Worm (Caenorhabditis elegans) whole organism, L4 larva: Measurements from ENCODE around the gene gpdh-2.

Experiments used
- F10B5.3 ChIP-seq: sonication (generic microtip); optimal IDR thresholded peaks from 2 replicates; lab custom pipeline; 2016; ENCODE audit warnings: mild to moderate bottlenecking, missing genetic modification characterization, missing compliant biosample characterization
- F49E8.2 ChIP-seq: sonication (generic microtip); optimal IDR thresholded peaks from 2 replicates; lab custom pipeline; 2016; ENCODE audit warnings: missing compliant biosample characterization, mild to moderate bottlenecking, missing genetic modification characterization, borderline replicate concordance
- T20F7.1 ChIP-seq: fragments of 200-800 bp; sonication (Bioruptor generic); optimal IDR thresholded peaks from 2 replicates; lab custom pipeline; 2018; ENCODE audit warnings: mild to moderate bottlenecking, missing genetic modification characterization, missing compliant biosample characterization
- Y48G9A.11 ChIP-seq: fragments of 200-800 bp; sonication (Bioruptor generic); IDR thresholded peaks from 2 replicates; pipeline ENCODE4 v1.3.6; 2022; ENCODE audit warnings: missing genetic modification reagents, missing genetic modification characterization, missing compliant biosample characterization
- Y75B8A.6 ChIP-seq: fragments of 200-800 bp; sonication (Bioruptor generic); IDR thresholded peaks from 2 replicates; pipeline ENCODE4 v1.3.6; 2022; ENCODE audit warnings: missing genetic modification reagents, missing genetic modification characterization, missing compliant biosample characterization
- ZK337.2 ChIP-seq: fragments of 200-800 bp; sonication (Bioruptor generic); IDR thresholded peaks from 2 replicates; pipeline ENCODE4 v1.3.6; 2022; ENCODE audit warnings: missing genetic modification reagents, missing genetic modification characterization, missing compliant biosample characterization
- ZK546.5 ChIP-seq, 2 experiments: sonication (generic microtip); optimal IDR thresholded peaks; 2 replicates each; lab custom pipeline; 2017; ENCODE audit warnings: missing biosample characterization in 2 of 2, missing genetic modification characterization in 2 of 2
- aly-2 ChIP-seq: sonication (generic microtip); optimal IDR thresholded peaks from 2 replicates; lab custom pipeline; 2018; ENCODE audit warnings: missing biosample characterization, missing genetic modification characterization
- ama-1 ChIP-seq: fragments of 150-350 bp; optimal IDR thresholded peaks from 2 replicates; lab custom pipeline; 2014; ENCODE audit warnings: inconsistent platforms, mixed read lengths
- ceh-32 ChIP-seq: sonication (generic microtip); optimal IDR thresholded peaks from 2 replicates; lab custom pipeline; 2016; ENCODE audit warnings: mild to moderate bottlenecking, missing genetic modification characterization, missing compliant biosample characterization; ENCODE audit not compliant: poor library complexity
- ceh-44 ChIP-seq: fragments of 200-800 bp; sonication (Bioruptor generic); IDR thresholded peaks from 2 replicates; pipeline ENCODE4 v1.3.6; 2022; ENCODE audit warnings: missing genetic modification reagents, missing genetic modification characterization, missing compliant biosample characterization
- ces-1 ChIP-seq: fragments of 150-350 bp; sonication (generic microtip); optimal IDR thresholded peaks from 4 replicates; lab custom pipeline; 2014; ENCODE audit warnings: missing biosample characterization, missing genetic modification reagents, missing genetic modification characterization
- cey-2 ChIP-seq: sonication (generic microtip); optimal IDR thresholded peaks from 3 replicates; lab custom pipeline; 2017; ENCODE audit warnings: missing genetic modification characterization, mild to moderate bottlenecking, missing compliant biosample characterization, antibody characterized with exemption, borderline replicate concordance; ENCODE audit not compliant: insufficient read depth
- ctbp-1 ChIP-seq: fragments of 200-800 bp; sonication (Bioruptor generic); IDR thresholded peaks from 2 replicates; pipeline ENCODE4 v1.3.6; 2022; ENCODE audit warnings: missing genetic modification reagents, missing genetic modification characterization, missing compliant biosample characterization
- daf-16 ChIP-seq, 3 experiments: sonication (generic microtip); optimal IDR thresholded peaks; 2 replicates each; lab custom pipeline; 2016 to 2017; ENCODE audit warnings: missing genetic modification characterization in 3 of 3, missing genetic modification reagents in 3 of 3, mild to moderate bottlenecking in 2 of 3, missing compliant biosample characterization in 2 of 3, missing biosample characterization in 1 of 3, moderate library complexity in 1 of 3
- daf-8 ChIP-seq: fragments of 200-800 bp; sonication (Bioruptor generic); IDR thresholded peaks from 2 replicates; pipeline ENCODE4 v1.3.6; 2022; ENCODE audit warnings: missing genetic modification characterization, missing compliant biosample characterization
- dmd-6 ChIP-seq: fragments of 200-800 bp; sonication (Bioruptor generic); IDR thresholded peaks from 2 replicates; pipeline ENCODE4 v1.3.6; 2022; ENCODE audit warnings: missing genetic modification reagents, missing genetic modification characterization, missing compliant biosample characterization
- dmd-8 ChIP-seq: fragments of 200-800 bp; sonication (Bioruptor generic); IDR thresholded peaks from 2 replicates; pipeline ENCODE4 v1.3.6; 2022; ENCODE audit warnings: missing genetic modification characterization, missing compliant biosample characterization
- dve-1 ChIP-seq: sonication (generic microtip); optimal IDR thresholded peaks from 2 replicates; lab custom pipeline; 2017; ENCODE audit warnings: antibody characterized with exemption, mild to moderate bottlenecking, missing genetic modification characterization, missing compliant biosample characterization; ENCODE audit not compliant: insufficient read depth
- fkh-10 ChIP-seq: fragments of 150-350 bp; optimal IDR thresholded peaks from 2 replicates; lab custom pipeline; 2014; ENCODE audit warnings: missing biosample characterization, missing genetic modification reagents, missing genetic modification characterization
- hlh-11 ChIP-seq: fragments of 200-800 bp; sonication (Bioruptor generic); optimal IDR thresholded peaks from 2 replicates; lab custom pipeline; 2018; ENCODE audit warnings: mild to moderate bottlenecking, missing genetic modification characterization, missing compliant biosample characterization
- hlh-30 ChIP-seq: sonication (generic microtip); optimal IDR thresholded peaks from 2 replicates; lab custom pipeline; 2017; ENCODE audit warnings: antibody characterized with exemption, mild to moderate bottlenecking, missing genetic modification characterization, missing compliant biosample characterization; ENCODE audit not compliant: insufficient read depth
- hmg-1.1 ChIP-seq: fragments of 200-800 bp; sonication (Bioruptor generic); IDR thresholded peaks from 2 replicates; pipeline ENCODE4 v1.3.6; 2022; ENCODE audit warnings: missing genetic modification reagents, missing genetic modification characterization, missing compliant biosample characterization
- lim-7 ChIP-seq: fragments of 200-800 bp; sonication (Bioruptor generic); IDR thresholded peaks from 2 replicates; pipeline ENCODE4 v1.3.6; 2022; ENCODE audit warnings: missing genetic modification characterization, missing compliant biosample characterization
- madf-5 ChIP-seq, 2 experiments: fragments of 200-800 bp; sonication (Bioruptor generic); IDR thresholded peaks; 2 replicates each; pipeline ENCODE4 v1.3.6; 2022; ENCODE audit warnings: missing compliant biosample characterization in 2 of 2, missing genetic modification characterization in 2 of 2
- mdl-1 ChIP-seq, 2 experiments: fragments of 150-350 bp in 1 of 2; sonication (generic microtip) in 1 of 2; optimal IDR thresholded peaks; 2 replicates each; lab custom pipeline; 2014 to 2017; ENCODE audit warnings: missing biosample characterization in 2 of 2, missing genetic modification characterization in 2 of 2
- mep-1 ChIP-seq: fragments of 150-350 bp; sonication (generic microtip); optimal IDR thresholded peaks from 3 replicates; lab custom pipeline; 2014; ENCODE audit warnings: missing biosample characterization, missing genetic modification characterization
- mxl-2 ChIP-seq: fragments of 200-800 bp; sonication (Bioruptor generic); conservative IDR thresholded peaks from 2 replicates; pipeline ENCODE4 v1.3.6; 2022; ENCODE audit warnings: missing genetic modification reagents, missing genetic modification characterization, missing compliant biosample characterization
- nhr-10 ChIP-seq: fragments of 150-350 bp; optimal IDR thresholded peaks from 2 replicates; lab custom pipeline; 2014; ENCODE audit warnings: missing biosample characterization, missing genetic modification characterization
- nhr-102 ChIP-seq: sonication (generic microtip); optimal IDR thresholded peaks from 2 replicates; lab custom pipeline; 2016; ENCODE audit warnings: mild to moderate bottlenecking, missing genetic modification characterization, moderate library complexity, missing compliant biosample characterization
- nhr-28 ChIP-seq: fragments of 150-350 bp; optimal IDR thresholded peaks from 2 replicates; lab custom pipeline; 2014; ENCODE audit warnings: missing biosample characterization, missing genetic modification characterization
- nhr-41 ChIP-seq: fragments of 200-800 bp; sonication (Bioruptor generic); IDR thresholded peaks from 2 replicates; pipeline ENCODE4 v1.3.6; 2022; ENCODE audit warnings: missing genetic modification reagents, missing genetic modification characterization, missing compliant biosample characterization
- nhr-6 ChIP-seq: fragments of 150-350 bp; optimal IDR thresholded peaks from 2 replicates; lab custom pipeline; 2014; ENCODE audit warnings: missing biosample characterization, missing genetic modification characterization
- nhr-77 ChIP-seq: fragments of 150-350 bp; optimal IDR thresholded peaks from 2 replicates; lab custom pipeline; 2014; ENCODE audit warnings: missing biosample characterization, missing genetic modification characterization
- php-3 ChIP-seq: fragments of 200-800 bp; sonication (Bioruptor generic); IDR thresholded peaks from 2 replicates; pipeline ENCODE4 v1.3.6; 2022; ENCODE audit warnings: missing genetic modification reagents, missing genetic modification characterization, missing compliant biosample characterization
- pqm-1 ChIP-seq: sonication (generic microtip); optimal IDR thresholded peaks from 2 replicates; lab custom pipeline; 2017; ENCODE audit warnings: missing biosample characterization, missing genetic modification characterization
- sdz-12 ChIP-seq: fragments of 200-800 bp; sonication (Bioruptor generic); optimal IDR thresholded peaks from 2 replicates; lab custom pipeline; 2018; ENCODE audit warnings: mild to moderate bottlenecking, missing genetic modification characterization, missing compliant biosample characterization
- set-16 ChIP-seq: fragments of 200-800 bp; sonication (Bioruptor generic); IDR thresholded peaks from 2 replicates; pipeline ENCODE4 v1.3.6; 2022; ENCODE audit warnings: missing genetic modification reagents, missing genetic modification characterization, missing compliant biosample characterization
- skn-1 ChIP-seq: fragments of 150-350 bp; optimal IDR thresholded peaks from 2 replicates; lab custom pipeline; 2014; ENCODE audit warnings: missing biosample characterization, missing genetic modification characterization
- spr-1 ChIP-seq: sonication (generic microtip); optimal IDR thresholded peaks from 2 replicates; lab custom pipeline; 2016; ENCODE audit warnings: mild to moderate bottlenecking, missing genetic modification characterization, missing compliant biosample characterization
- spr-3 ChIP-seq: fragments of 200-800 bp; sonication (Bioruptor generic); optimal IDR thresholded peaks from 2 replicates; lab custom pipeline; 2018; ENCODE audit warnings: mild to moderate bottlenecking, missing genetic modification characterization, missing compliant biosample characterization
- tra-1 ChIP-seq: fragments of 200-800 bp; sonication (Bioruptor generic); IDR thresholded peaks from 2 replicates; pipeline ENCODE4 v1.3.6; 2022; ENCODE audit warnings: missing genetic modification reagents, missing genetic modification characterization, missing compliant biosample characterization
- unc-130 ChIP-seq: sonication (generic microtip); optimal IDR thresholded peaks from 2 replicates; lab custom pipeline; 2016; ENCODE audit warnings: missing genetic modification reagents, missing genetic modification characterization, missing compliant biosample characterization
- unc-39 ChIP-seq: sonication (generic microtip); optimal IDR thresholded peaks from 2 replicates; lab custom pipeline; 2017; ENCODE audit warnings: missing biosample characterization, missing genetic modification characterization
- unc-62 ChIP-seq, 3 experiments: fragments of 150-350 bp in 1 of 3; sonication (generic microtip); optimal IDR thresholded peaks in 2 of 3; peaks in 1 of 3; 1 replicate in 1 of 3; 2 replicates in 2 of 3; lab custom pipeline; 2014 to 2017; ENCODE audit warnings: missing biosample characterization in 3 of 3, missing genetic modification characterization in 3 of 3, missing genetic modification reagents in 3 of 3, missing genotype in 1 of 3
- zfp-2 ChIP-seq: sonication (generic microtip); optimal IDR thresholded peaks from 2 replicates; lab custom pipeline; 2016; ENCODE audit warnings: mild to moderate bottlenecking, missing genetic modification characterization, missing compliant biosample characterization
- zip-11 ChIP-seq: fragments of 200-800 bp; sonication (Bioruptor generic); IDR thresholded peaks from 2 replicates; pipeline ENCODE4 v1.3.6; 2022; ENCODE audit warnings: missing genetic modification characterization, missing compliant biosample characterization
- zip-2 ChIP-seq: fragments of 150-350 bp; optimal IDR thresholded peaks from 2 replicates; lab custom pipeline; 2014; ENCODE audit warnings: missing biosample characterization, missing genetic modification characterization
- ztf-11 ChIP-seq: fragments of 150-350 bp; optimal IDR thresholded peaks from 2 replicates; lab custom pipeline; 2014; ENCODE audit warnings: missing biosample characterization, missing genetic modification characterization
- ztf-7 ChIP-seq: fragments of 150-350 bp; optimal IDR thresholded peaks from 2 replicates; lab custom pipeline; 2014; ENCODE audit warnings: missing biosample characterization, missing genetic modification characterization

gpdh-2 gene

ce11 chrIII:9903694-9904292 is 44.8 kb upstream of the gpdh-2 start:
- TF ChIP-seq zip-11 (GFP tag; lab: Robert Waterston, UW) (no peak), unc-39 (no peak), hlh-30 (tag; lab: Kevin White, UChicago) (peak; percentile 33), daf-16 (GFP tag; optimal IDR thresholded peaks at IDR 0.05; lab: Kevin White, UChicago) (no peak), daf-16 (tag; optimal IDR thresholded peaks at IDR 0.05; lab: Kevin White, UChicago) (peak; percentile 36), nhr-41 (no peak), daf-8 (GFP tag; lab: Robert Waterston, UW) (no peak), ZK337.2 (GFP tag; lab: Robert Waterston, UW) (no peak), aly-2 (no peak), hmg-1.1 (GFP tag; lab: Robert Waterston, UW) (no peak), ztf-7 (no peak), nhr-6 (tag; lab: Kevin White, UChicago) (peak; percentile 6), spr-3 (GFP tag; lab: Kevin White, UChicago) (no peak), zfp-2 (tag; lab: Kevin White, UChicago) (no peak), hlh-11 (tag; lab: Kevin White, UChicago) (no peak), nhr-28 (tag; lab: Kevin White, UChicago) (peak; percentile 33), unc-62 (GFP tag; optimal IDR thresholded peaks at IDR 0.05 in 1 of 2; lab: Kevin White, UChicago) (peak in 1 of 2 experiments; percentile 91), unc-62 (tag; optimal IDR thresholded peaks at IDR 0.05; lab: Kevin White, UChicago) (no peak), mdl-1 (tag; optimal IDR thresholded peaks at IDR 0.05; lab: Kevin White, UChicago) (no peak), dve-1 (tag; lab: Kevin White, UChicago) (peak; percentile 65), madf-5 (GFP tag; IDR thresholded peaks at IDR 0.05; lab: Robert Waterston, UW) (no peak), php-3 (GFP tag; lab: Robert Waterston, UW) (no peak), unc-130 (GFP tag; lab: Kevin White, UChicago) (no peak), nhr-77 (tag; lab: Kevin White, UChicago) (peak; percentile 9), ztf-11 (tag; lab: Kevin White, UChicago) (no peak), mxl-2 (GFP tag; lab: Robert Waterston, UW) (no peak), nhr-102 (tag; lab: Kevin White, UChicago) (no peak), ceh-44 (GFP tag; lab: Robert Waterston, UW) (no peak), F49E8.2 (no peak), Y48G9A.11 (no peak), Y75B8A.6 (GFP tag; lab: Robert Waterston, UW) (no peak), ctbp-1 (GFP tag; lab: Robert Waterston, UW) (no peak), spr-1 (tag; lab: Kevin White, UChicago) (no peak), tra-1 (no peak), dmd-6 (GFP tag; lab: Robert Waterston, UW) (peak; percentile 70), sdz-12 (GFP tag; lab: Kevin White, UChicago) (no peak), pqm-1 (tag; lab: Kevin White, UChicago) (peak; percentile 47), ceh-32 (tag; lab: Kevin White, UChicago) (no peak), ces-1 (GFP tag; lab: Kevin White, UChicago) (no peak), dmd-8 (no peak), mep-1 (tag; lab: Kevin White, UChicago) (peak; percentile 44), fkh-10 (no peak), ama-1 (lab: Kevin White, UChicago) (no peak), ZK546.5 (tag; optimal IDR thresholded peaks at IDR 0.05; lab: Kevin White, UChicago) (no peak), T20F7.1 (no peak), skn-1 (tag; lab: Kevin White, UChicago) (no peak), zip-2 (tag; lab: Kevin White, UChicago) (no peak), nhr-10 (no peak), F10B5.3 (tag; lab: Kevin White, UChicago) (no peak), set-16 (no peak), lim-7 (GFP tag; lab: Robert Waterston, UW) (no peak), cey-2 (tag; lab: Kevin White, UChicago) (no peak)
